Fruit fly (Drosophila melanogaster): ENCODE results near the gene Eip75B.

DNA sequence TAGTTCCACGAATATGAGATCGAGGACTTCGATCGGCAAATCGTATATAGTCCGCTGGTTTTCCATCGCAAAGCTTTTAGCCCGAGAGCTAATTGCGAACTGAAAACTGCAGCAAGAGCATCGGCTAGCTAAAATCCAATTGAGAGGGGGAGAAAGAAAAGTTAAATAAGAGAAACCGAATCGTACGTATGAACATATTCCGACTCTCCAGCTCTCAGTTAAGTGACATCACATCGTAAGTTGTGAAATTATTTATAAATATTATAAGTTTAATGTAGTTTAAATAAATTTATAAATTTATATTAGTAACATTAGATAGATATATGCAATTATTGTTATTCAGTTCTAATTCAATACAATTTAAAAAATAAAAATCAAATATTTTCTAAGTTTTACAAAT is 5.6 kb upstream of the Eip75B start, which contains the start of gene CG44006:
- no peak for TF ChIP-seq bab1 (GFP tag; optimal IDR thresholded peaks at IDR 0.05)
- TF ChIP-seq CG33017 (tag; optimal IDR thresholded peaks at IDR 0.05), result no peak
- no peak for TF ChIP-seq tj (GFP tag; optimal IDR thresholded peaks at IDR 0.05)
- TF ChIP-seq CG12768 (GFP tag; optimal IDR thresholded peaks at IDR 0.05), result no peak
- no peak for TF ChIP-seq cnc (optimal IDR thresholded peaks at IDR 0.05)
- TF ChIP-seq Clk (GFP tag; optimal IDR thresholded peaks at IDR 0.05), result no peak

All from whole organism, adult.